Fruit fly (Drosophila melanogaster) whole organism, wandering third instar larva: ENCODE data around the gene Uch.

ENCODE experiments used
- Abd-B ChIP-seq: fragments of >200 bp; optimal IDR thresholded peaks from 2 replicates; lab custom pipeline; 2017; ENCODE audit warnings: missing biosample characterization, missing genetic modification characterization
- CG32264 ChIP-seq: fragments of 200-800 bp; sonication (Bioruptor generic); optimal IDR thresholded peaks from 2 replicates; lab custom pipeline; 2016; ENCODE audit warnings: missing biosample characterization, missing genetic modification characterization
- CG9705 ChIP-seq: fragments of 200-800 bp; sonication (Bioruptor generic); optimal IDR thresholded peaks from 2 replicates; lab custom pipeline; 2018; ENCODE audit warnings: missing biosample characterization, mild to moderate bottlenecking, missing genetic modification characterization
- CrebA ChIP-seq: fragments of 200-800 bp; sonication (Bioruptor generic); optimal IDR thresholded peaks from 2 replicates; lab custom pipeline; 2016; ENCODE audit warnings: missing biosample characterization, mild to moderate bottlenecking, missing genetic modification characterization, borderline replicate concordance
- Dfd ChIP-seq: fragments of >200 bp; optimal IDR thresholded peaks from 2 replicates; lab custom pipeline; 2017; ENCODE audit warnings: missing biosample characterization, missing genetic modification characterization
- Dif ChIP-seq: fragments of 200-275, 200-300 bp; sonication (Bioruptor generic); optimal IDR thresholded peaks from 2 replicates; lab custom pipeline; 2018; ENCODE audit warnings: missing biosample characterization, missing genetic modification characterization; ENCODE audit not compliant: partially characterized antibody
- GATAd ChIP-seq: sonication (Bioruptor generic); optimal IDR thresholded peaks from 2 replicates; lab custom pipeline; 2016; ENCODE audit warnings: missing biosample characterization, missing genetic modification characterization
- HLH106 ChIP-seq: fragments of 200-800 bp; optimal IDR thresholded peaks from 3 replicates; lab custom pipeline; 2019; ENCODE audit warnings: missing biosample characterization, mild to moderate bottlenecking, missing genetic modification characterization, moderate library complexity
- Hnf4 ChIP-seq: fragments of 200-800 bp; sonication (Bioruptor generic); optimal IDR thresholded peaks from 2 replicates; lab custom pipeline; 2016; ENCODE audit warnings: missing biosample characterization, mild to moderate bottlenecking, missing genetic modification characterization
- Hr78 ChIP-seq: fragments of >200 bp; optimal IDR thresholded peaks from 2 replicates; lab custom pipeline; 2017; ENCODE audit warnings: missing biosample characterization, missing genetic modification characterization
- Hr83 ChIP-seq: fragments of 200-300 bp; sonication (Bioruptor generic); optimal IDR thresholded peaks from 2 replicates; lab custom pipeline; 2016; ENCODE audit warnings: missing biosample characterization, mild to moderate bottlenecking, missing genetic modification characterization, moderate library complexity; ENCODE audit not compliant: poor library complexity, severe bottlenecking
- Jra ChIP-seq: sonication (Bioruptor generic); optimal IDR thresholded peaks from 2 replicates; lab custom pipeline; 2016; ENCODE audit warnings: missing biosample characterization, missing genetic modification characterization
- Mio ChIP-seq: sonication (Bioruptor generic); optimal IDR thresholded peaks from 2 replicates; lab custom pipeline; 2016; ENCODE audit warnings: missing biosample characterization, missing genetic modification characterization
- Myc ChIP-seq: fragments of >200 bp; optimal IDR thresholded peaks from 2 replicates; lab custom pipeline; 2017
- N ChIP-seq: fragments of >200 bp; optimal IDR thresholded peaks from 2 replicates; lab custom pipeline; 2018; ENCODE audit warnings: missing biosample characterization, missing external identifiers, missing genetic modification characterization
- OdsH ChIP-seq: fragments of 200-800 bp; sonication (Bioruptor generic); optimal IDR thresholded peaks from 2 replicates; lab custom pipeline; 2016; ENCODE audit warnings: missing biosample characterization, mild to moderate bottlenecking, missing genetic modification characterization
- Rel ChIP-seq, 2 experiments: fragments of 200-800 bp; sonication (Bioruptor generic) in 1 of 2; optimal IDR thresholded peaks; 2 replicates in 1 of 2; 3 replicates in 1 of 2; lab custom pipeline; 2016 to 2019; ENCODE audit warnings: mild to moderate bottlenecking in 2 of 2, missing biosample characterization in 2 of 2, missing genetic modification characterization in 2 of 2, moderate library complexity in 1 of 2
- Sp1 ChIP-seq: fragments of 200-800 bp; sonication (Bioruptor generic); optimal IDR thresholded peaks from 3 replicates; lab custom pipeline; 2019; ENCODE audit warnings: missing biosample characterization, mild to moderate bottlenecking, missing genetic modification characterization, moderate library complexity
- Vsx2 ChIP-seq: fragments of 200-300, 225-300 bp; sonication (Bioruptor generic); optimal IDR thresholded peaks from 2 replicates; lab custom pipeline; 2018; ENCODE audit warnings: missing biosample characterization, missing genetic modification characterization; ENCODE audit not compliant: partially characterized antibody
- br ChIP-seq: fragments of 200-800 bp; sonication (Bioruptor generic); optimal IDR thresholded peaks from 2 replicates; lab custom pipeline; 2016; ENCODE audit warnings: missing biosample characterization, missing genetic modification characterization
- brk ChIP-seq: fragments of 200-800 bp; sonication (Bioruptor generic); optimal IDR thresholded peaks from 2 replicates; lab custom pipeline; 2016; ENCODE audit warnings: missing biosample characterization, mild to moderate bottlenecking, missing genetic modification characterization
- dl ChIP-seq, 2 experiments: fragments of 175-275, 200-275 bp in 1 of 2; fragments of 200-275 bp in 1 of 2; sonication (Bioruptor generic); optimal IDR thresholded peaks; lab custom pipeline; 2018; ENCODE audit warnings: mild to moderate bottlenecking in 2 of 2, missing biosample characterization in 2 of 2, missing genetic modification characterization in 2 of 2, moderate library complexity in 2 of 2; ENCODE audit not compliant: partially characterized antibody in 2 of 2, insufficient read depth in 1 of 2
- dmrt93B ChIP-seq: fragments of 200-800 bp; sonication (Bioruptor generic); optimal IDR thresholded peaks from 2 replicates; lab custom pipeline; 2018; ENCODE audit warnings: missing biosample characterization, mild to moderate bottlenecking, missing genetic modification characterization
- dsf ChIP-seq: sonication (Bioruptor generic); optimal IDR thresholded peaks from 2 replicates; lab custom pipeline; 2016; ENCODE audit warnings: missing biosample characterization, missing genetic modification characterization, borderline replicate concordance
- ey ChIP-seq: fragments of 200-800 bp; sonication (Bioruptor generic); optimal IDR thresholded peaks from 2 replicates; lab custom pipeline; 2016; ENCODE audit warnings: missing biosample characterization, missing genetic modification characterization
- foxo ChIP-seq, 2 experiments: fragments of 200-800 bp; sonication (Bioruptor generic); optimal IDR thresholded peaks; 2 replicates in 1 of 2; 3 replicates in 1 of 2; lab custom pipeline; 2016 to 2017; ENCODE audit warnings: missing biosample characterization in 2 of 2, missing genetic modification characterization in 2 of 2
- fru ChIP-seq: fragments of 200-800 bp; sonication (Bioruptor generic); optimal IDR thresholded peaks from 3 replicates; lab custom pipeline; 2016; ENCODE audit warnings: missing biosample characterization, mild to moderate bottlenecking, missing genetic modification characterization
- h ChIP-seq: fragments of 200-800 bp; sonication (Bioruptor generic); optimal IDR thresholded peaks from 3 replicates; lab custom pipeline; 2016; ENCODE audit warnings: missing biosample characterization, mild to moderate bottlenecking, missing genetic modification characterization
- jim ChIP-seq: fragments of 175-275, 200-325 bp; sonication (Bioruptor generic); optimal IDR thresholded peaks from 2 replicates; lab custom pipeline; 2016; ENCODE audit warnings: missing biosample characterization, mild to moderate bottlenecking, missing genetic modification characterization
- lola ChIP-seq: fragments of >200 bp; optimal IDR thresholded peaks from 2 replicates; lab custom pipeline; 2017; ENCODE audit warnings: missing biosample characterization, missing genetic modification characterization
- pan ChIP-seq: fragments of >200 bp; optimal IDR thresholded peaks from 2 replicates; lab custom pipeline; 2017
- psq ChIP-seq: fragments of 200-800 bp; sonication (Bioruptor generic); optimal IDR thresholded peaks from 3 replicates; lab custom pipeline; 2017; ENCODE audit warnings: missing biosample characterization, mild to moderate bottlenecking, missing genetic modification characterization, moderate library complexity
- rgr ChIP-seq: fragments of 200-800 bp; sonication (Bioruptor generic); optimal IDR thresholded peaks from 3 replicates; lab custom pipeline; 2016; ENCODE audit warnings: missing biosample characterization, mild to moderate bottlenecking, missing genetic modification characterization
- sage ChIP-seq: fragments of 200-800 bp; sonication (Bioruptor generic); optimal IDR thresholded peaks from 2 replicates; lab custom pipeline; 2016; ENCODE audit warnings: missing biosample characterization, mild to moderate bottlenecking, missing genetic modification characterization
- sv ChIP-seq: fragments of 200-800 bp; sonication (Bioruptor generic); optimal IDR thresholded peaks from 3 replicates; lab custom pipeline; 2016; ENCODE audit warnings: missing biosample characterization, missing genetic modification characterization
- tai ChIP-seq: sonication (Bioruptor generic); optimal IDR thresholded peaks from 2 replicates; lab custom pipeline; 2016; ENCODE audit warnings: missing biosample characterization, missing genetic modification characterization
- usp ChIP-seq: fragments of >200 bp; optimal IDR thresholded peaks from 2 replicates; lab custom pipeline; 2017; ENCODE audit warnings: missing biosample characterization, missing genetic modification characterization
- woc ChIP-seq: sonication (Bioruptor generic); optimal IDR thresholded peaks from 2 replicates; lab custom pipeline; 2016; ENCODE audit warnings: missing biosample characterization, mild to moderate bottlenecking, missing genetic modification characterization

The Uch gene

dm6 chr2L:2164520-2165237, 49.3 kb downstream of the Uch start:
- peak; percentile 85 for TF ChIP-seq sage (GFP tag; lab: Kevin White, UChicago)
- peak; percentile 84 for TF ChIP-seq dmrt93B (GFP tag; lab: Kevin White, UChicago)
- peak; percentile 92 for TF ChIP-seq br (GFP tag; lab: Kevin White, UChicago)
- TF ChIP-seq sv (GFP tag; lab: Kevin White, UChicago): peak; percentile 54
- TF ChIP-seq Sp1 (GFP tag; lab: Kevin White, UChicago): peak; percentile 90
- peak; percentile 88 for TF ChIP-seq CG32264 (GFP tag; lab: Kevin White, UChicago)
- peak; percentile 88 for TF ChIP-seq tai (GFP tag; lab: Kevin White, UChicago)
- no peak for TF ChIP-seq N (GFP tag; lab: Kevin White, UChicago)
- peak; percentile 97 for TF ChIP-seq woc (GFP tag; lab: Kevin White, UChicago)
- peak; percentile 74 for TF ChIP-seq Jra (GFP tag; lab: Kevin White, UChicago)
- TF ChIP-seq rgr (GFP tag; lab: Kevin White, UChicago): peak; percentile 95
- no peak for TF ChIP-seq jim (GFP tag; lab: Kevin White, UChicago)
- peak; percentile 94 for TF ChIP-seq HLH106 (tag; lab: Kevin White, UChicago)
- TF ChIP-seq Mio (GFP tag; lab: Kevin White, UChicago): peak; percentile 38
- TF ChIP-seq GATAd (GFP tag; lab: Kevin White, UChicago): no peak
- TF ChIP-seq OdsH (GFP tag; lab: Kevin White, UChicago): peak; percentile 90
- TF ChIP-seq dsf (GFP tag; lab: Kevin White, UChicago): peak; percentile 15
- TF ChIP-seq lola (GFP tag; lab: Kevin White, UChicago): no peak
- peak; percentile 96 for TF ChIP-seq ey (GFP tag; lab: Kevin White, UChicago)
- peak; percentile 41 for TF ChIP-seq Hr83
- TF ChIP-seq CrebA: peak; percentile 68
- TF ChIP-seq Abd-B: no peak
- peak; percentile 97 for TF ChIP-seq fru (GFP tag; lab: Kevin White, UChicago)
- no peak for TF ChIP-seq Hr78 (GFP tag; lab: Kevin White, UChicago)
- no peak for TF ChIP-seq dl (GFP tag; optimal IDR thresholded peaks at IDR 0.05; lab: Kevin White, UChicago; ENCODE audit: insufficient read depth in 1 of 2, partially characterized antibody in 2 of 2)
- TF ChIP-seq Dfd (GFP tag; lab: Kevin White, UChicago): peak; percentile 57
- peak; percentile 87 for TF ChIP-seq CG9705
- TF ChIP-seq Rel (GFP tag; optimal IDR thresholded peaks at IDR 0.05; lab: Kevin White, UChicago): peak; percentile 92
- TF ChIP-seq Rel (tag; optimal IDR thresholded peaks at IDR 0.05; lab: Kevin White, UChicago): peak; percentile 63
- TF ChIP-seq brk: peak; percentile 89
- peak; percentile 71 to 97 for TF ChIP-seq foxo (GFP tag; optimal IDR thresholded peaks at IDR 0.05; lab: Kevin White, UChicago)
- peak; percentile 97 for TF ChIP-seq h (GFP tag; lab: Kevin White, UChicago)
- no peak for TF ChIP-seq pan (lab: Kevin White, UChicago)
- TF ChIP-seq Myc (lab: Kevin White, UChicago): no peak
- no peak for TF ChIP-seq usp (GFP tag; lab: Kevin White, UChicago)
- TF ChIP-seq Dif (GFP tag; lab: Kevin White, UChicago): no peak
- TF ChIP-seq Hnf4 (GFP tag; lab: Kevin White, UChicago): peak; percentile 94
- TF ChIP-seq psq (GFP tag; lab: Kevin White, UChicago): peak; percentile 98
- TF ChIP-seq Vsx2 (GFP tag; lab: Kevin White, UChicago): no peak

dm6 chr2L:2163568-2163953, 50.5 kb downstream of the Uch start:
- TF ChIP-seq jim (GFP tag; lab: Kevin White, UChicago) (peak; percentile 85), tai (GFP tag; lab: Kevin White, UChicago) (no peak), Mio (GFP tag; lab: Kevin White, UChicago) (peak; percentile 34), dmrt93B (GFP tag; lab: Kevin White, UChicago) (peak; percentile 86), rgr (GFP tag; lab: Kevin White, UChicago) (peak; percentile 86), psq (GFP tag; lab: Kevin White, UChicago) (peak; percentile 95), Sp1 (GFP tag; lab: Kevin White, UChicago) (peak; percentile 93), Rel (GFP tag; optimal IDR thresholded peaks at IDR 0.05; lab: Kevin White, UChicago) (peak; percentile 67), Rel (tag; optimal IDR thresholded peaks at IDR 0.05; lab: Kevin White, UChicago) (peak; percentile 71), Hr78 (GFP tag; lab: Kevin White, UChicago) (no peak), woc (GFP tag; lab: Kevin White, UChicago) (peak; percentile 94), br (GFP tag; lab: Kevin White, UChicago) (peak; percentile 97), pan (lab: Kevin White, UChicago) (no peak), Abd-B (no peak), GATAd (GFP tag; lab: Kevin White, UChicago) (no peak), Dfd (GFP tag; lab: Kevin White, UChicago) (no peak), OdsH (GFP tag; lab: Kevin White, UChicago) (peak; percentile 88), Jra (GFP tag; lab: Kevin White, UChicago) (peak; percentile 87), fru (GFP tag; lab: Kevin White, UChicago) (peak; percentile 97), dsf (GFP tag; lab: Kevin White, UChicago) (peak; percentile 61), CG9705 (peak; percentile 71), Vsx2 (GFP tag; lab: Kevin White, UChicago) (peak; percentile 53), HLH106 (tag; lab: Kevin White, UChicago) (peak; percentile 92), ey (GFP tag; lab: Kevin White, UChicago) (peak; percentile 93), usp (GFP tag; lab: Kevin White, UChicago) (no peak), CrebA (no peak), Dif (GFP tag; lab: Kevin White, UChicago) (peak; percentile 32), Myc (lab: Kevin White, UChicago) (no peak), lola (GFP tag; lab: Kevin White, UChicago) (no peak), N (GFP tag; lab: Kevin White, UChicago) (no peak), foxo (GFP tag; optimal IDR thresholded peaks at IDR 0.05; lab: Kevin White, UChicago) (peak; percentile 87 to 92), h (GFP tag; lab: Kevin White, UChicago) (peak; percentile 93), CG32264 (GFP tag; lab: Kevin White, UChicago) (peak; percentile 68), brk (peak; percentile 63), sage (GFP tag; lab: Kevin White, UChicago) (peak; percentile 62), sv (GFP tag; lab: Kevin White, UChicago) (peak; percentile 73), Hnf4 (GFP tag; lab: Kevin White, UChicago) (peak; percentile 77), Hr83 (peak; percentile 72), dl (GFP tag; optimal IDR thresholded peaks at IDR 0.05; lab: Kevin White, UChicago; ENCODE audit: insufficient read depth in 1 of 2, partially characterized antibody in 2 of 2) (peak in 1 of 2 experiments; percentile 57)
